Fruit fly (Drosophila melanogaster) whole organism, embryonic: ENCODE results near the gene Tsp74F.

Experiments
- CG10565 ChIP-seq: fragments of 200-800 bp; sonication (Bioruptor generic); optimal IDR thresholded peaks from 3 replicates; lab custom pipeline; 2016; ENCODE audit warnings: missing biosample characterization, mild to moderate bottlenecking, missing genetic modification characterization
- CG10979 ChIP-seq: fragments of 200-800 bp; sonication (Bioruptor generic); optimal IDR thresholded peaks from 2 replicates; lab custom pipeline; 2018; ENCODE audit warnings: missing biosample characterization, mild to moderate bottlenecking, missing genetic modification characterization, moderate library complexity
- CG12219 ChIP-seq: fragments of 200-800 bp; sonication (Bioruptor generic); optimal IDR thresholded peaks from 3 replicates; lab custom pipeline; 2018; ENCODE audit warnings: missing biosample characterization, mild to moderate bottlenecking, missing genetic modification characterization
- CG12391 ChIP-seq: fragments of 200-800 bp; sonication (Bioruptor generic); optimal IDR thresholded peaks from 3 replicates; lab custom pipeline; 2018; ENCODE audit warnings: missing biosample characterization, mild to moderate bottlenecking, missing genetic modification characterization, moderate library complexity
- CG12942 ChIP-seq: fragments of 200-800 bp; sonication (Bioruptor generic); optimal IDR thresholded peaks from 3 replicates; lab custom pipeline; 2016; ENCODE audit warnings: missing biosample characterization, missing genetic modification characterization
- CG14710 ChIP-seq: fragments of 200-800 bp; sonication (Bioruptor generic); optimal IDR thresholded peaks from 3 replicates; lab custom pipeline; 2019; ENCODE audit warnings: missing biosample characterization, mild to moderate bottlenecking, missing genetic modification characterization, moderate library complexity
- CG15601 ChIP-seq: fragments of 200-800 bp; sonication (Bioruptor generic); optimal IDR thresholded peaks from 3 replicates; lab custom pipeline; 2019; ENCODE audit warnings: missing biosample characterization, mild to moderate bottlenecking, missing genetic modification characterization, moderate library complexity
- CG17568 ChIP-seq: fragments of 200-800 bp; sonication (Bioruptor generic); optimal IDR thresholded peaks from 2 replicates; lab custom pipeline; 2018; ENCODE audit warnings: missing biosample characterization, mild to moderate bottlenecking, missing genetic modification characterization, moderate library complexity
- CG18011 ChIP-seq: fragments of 200-800 bp; sonication (Bioruptor generic); optimal IDR thresholded peaks from 2 replicates; lab custom pipeline; 2017; ENCODE audit warnings: missing biosample characterization, missing genetic modification characterization, mild to moderate bottlenecking, moderate library complexity, missing genotype
- CG18262 ChIP-seq: fragments of 200-800 bp; optimal IDR thresholded peaks from 3 replicates; lab custom pipeline; 2019; ENCODE audit warnings: missing biosample characterization, mild to moderate bottlenecking, missing genetic modification characterization, moderate library complexity
- CG2116 ChIP-seq: fragments of 200-800 bp; sonication (Bioruptor generic); optimal IDR thresholded peaks from 3 replicates; lab custom pipeline; 2018; ENCODE audit warnings: missing biosample characterization, mild to moderate bottlenecking, missing genetic modification characterization
- CG31224 ChIP-seq: fragments of 200-800 bp; sonication (Bioruptor generic); IDR thresholded peaks from 2 replicates; pipeline ENCODE4 v1.3.6; 2022; ENCODE audit warnings: missing biosample characterization, missing genetic modification characterization
- CG3847 ChIP-seq: fragments of 200-800 bp; sonication (Bioruptor generic); IDR thresholded peaks from 2 replicates; pipeline ENCODE4 v1.3.6; 2022; ENCODE audit warnings: missing biosample characterization, missing genetic modification characterization
- CG4282 ChIP-seq: fragments of 200-800 bp; sonication (Bioruptor generic); optimal IDR thresholded peaks from 2 replicates; lab custom pipeline; 2016; ENCODE audit warnings: missing biosample characterization, missing genetic modification characterization
- CG4617 ChIP-seq: fragments of 200-800 bp; sonication (Bioruptor generic); optimal IDR thresholded peaks from 3 replicates; lab custom pipeline; 2016; ENCODE audit warnings: missing biosample characterization, missing genetic modification characterization, borderline replicate concordance
- CG6254 ChIP-seq: fragments of 200-800 bp; sonication (Bioruptor generic); optimal IDR thresholded peaks from 3 replicates; lab custom pipeline; 2017; ENCODE audit warnings: mild to moderate bottlenecking, missing biosample characterization, missing genetic modification reagents, missing genetic modification characterization
- CG8290 ChIP-seq, 3 experiments: fragments of 200-800 bp; sonication (Bioruptor generic); optimal IDR thresholded peaks; 2 replicates each; lab custom pipeline; 2016 to 2019; ENCODE audit warnings: missing biosample characterization in 3 of 3, missing genetic modification characterization in 3 of 3, mild to moderate bottlenecking in 2 of 3, moderate library complexity in 1 of 3
- CG8359 ChIP-seq: fragments of 200-800 bp; sonication (Bioruptor generic); optimal IDR thresholded peaks from 2 replicates; lab custom pipeline; 2017; ENCODE audit warnings: missing biosample characterization, mild to moderate bottlenecking, missing genetic modification characterization, borderline replicate concordance
- CHES-1-like ChIP-seq: fragments of 200-800 bp; sonication (Bioruptor generic); optimal IDR thresholded peaks from 2 replicates; lab custom pipeline; 2016; ENCODE audit warnings: missing biosample characterization, missing genetic modification characterization
- Drgx ChIP-seq: fragments of 200-800 bp; sonication (Bioruptor generic); IDR thresholded peaks from 2 replicates; pipeline ENCODE4 v1.3.6; 2022; ENCODE audit warnings: missing biosample characterization, missing genetic modification characterization
- E2f1 ChIP-seq: fragments of 200-800 bp; sonication (Bioruptor generic); IDR thresholded peaks from 2 replicates; pipeline ENCODE4 v1.3.6; 2022; ENCODE audit warnings: missing biosample characterization, missing genetic modification characterization
- Eip74EF ChIP-seq, 2 experiments: fragments of 200-800 bp in 1 of 2; fragments of >200 bp in 1 of 2; sonication (Bioruptor generic) in 1 of 2; optimal IDR thresholded peaks; 2 replicates each; lab custom pipeline; 2017 to 2019; ENCODE audit warnings: missing biosample characterization in 2 of 2, missing genetic modification characterization in 2 of 2, mild to moderate bottlenecking in 1 of 2, moderate library complexity in 1 of 2
- Hand ChIP-seq: fragments of 200-800 bp; sonication (Bioruptor generic); optimal IDR thresholded peaks from 2 replicates; lab custom pipeline; 2017; ENCODE audit warnings: mild to moderate bottlenecking, missing biosample characterization, missing genetic modification reagents, missing genetic modification characterization
- Med ChIP-seq: fragments of 200-800 bp; sonication (Bioruptor generic); peaks from one replicate; lab custom pipeline; 2016; ENCODE audit warnings: missing biosample characterization, missing genetic modification characterization, mild to moderate bottlenecking, inconsistent platforms, moderate library complexity
- NC2β ChIP-seq: fragments of 200-800 bp; sonication (Bioruptor generic); optimal IDR thresholded peaks from 2 replicates; lab custom pipeline; 2016; ENCODE audit warnings: missing biosample characterization, missing genetic modification characterization
- NFAT ChIP-seq: fragments of 200-800 bp; sonication (Bioruptor generic); IDR thresholded peaks from 2 replicates; pipeline ENCODE4 v1.3.6; 2022; ENCODE audit warnings: missing biosample characterization, missing genetic modification characterization
- NfI ChIP-seq: fragments of 200-800 bp; sonication (Bioruptor generic); optimal IDR thresholded peaks from 3 replicates; lab custom pipeline; 2018; ENCODE audit warnings: missing biosample characterization, mild to moderate bottlenecking, missing genetic modification characterization, moderate library complexity
- Ravus ChIP-seq: fragments of 200-800 bp; sonication (Bioruptor generic); IDR thresholded peaks from 2 replicates; pipeline ENCODE4 v1.3.6; 2022; ENCODE audit warnings: missing biosample characterization, missing genetic modification characterization
- bowl ChIP-seq: fragments of 200-800 bp; sonication (Bioruptor generic); IDR thresholded peaks from 2 replicates; pipeline ENCODE4 v1.3.6; 2022; ENCODE audit warnings: missing biosample characterization, missing genetic modification characterization
- btn ChIP-seq: fragments of 200-800 bp; sonication (Bioruptor generic); optimal IDR thresholded peaks from 2 replicates; lab custom pipeline; 2016; ENCODE audit warnings: missing biosample characterization, missing genetic modification characterization
- ci ChIP-seq: fragments of 200-800 bp; sonication (Bioruptor generic); IDR thresholded peaks from 3 replicates; pipeline ENCODE4 v1.3.6; 2022; ENCODE audit warnings: missing biosample characterization, missing genetic modification characterization
- crp ChIP-seq, 2 experiments: fragments of 200-800 bp; sonication (Bioruptor generic); optimal IDR thresholded peaks; 2 replicates in 1 of 2; 3 replicates in 1 of 2; lab custom pipeline; 2017; ENCODE audit warnings: missing biosample characterization in 2 of 2, missing genetic modification characterization in 2 of 2, mild to moderate bottlenecking in 1 of 2, moderate library complexity in 1 of 2
- da ChIP-seq: fragments of 200-800 bp; sonication (Bioruptor generic); optimal IDR thresholded peaks from 2 replicates; lab custom pipeline; 2016; ENCODE audit warnings: missing biosample characterization, missing genetic modification characterization
- dimm ChIP-seq: fragments of 200-800 bp; sonication (Bioruptor generic); IDR thresholded peaks from 2 replicates; pipeline ENCODE4 v1.3.6; 2022; ENCODE audit warnings: missing biosample characterization, missing genetic modification characterization
- dpn ChIP-seq, 2 experiments: fragments of 200-800 bp; sonication (Bioruptor generic); optimal IDR thresholded peaks; 3 replicates each; lab custom pipeline; 2016; ENCODE audit warnings: missing biosample characterization in 2 of 2, missing genetic modification characterization in 2 of 2
- grn ChIP-seq: fragments of 200-800 bp; sonication (Bioruptor generic); optimal IDR thresholded peaks from 3 replicates; lab custom pipeline; 2017; ENCODE audit warnings: missing biosample characterization, missing genetic modification characterization
- gro ChIP-seq: fragments of 200-800 bp; sonication (Bioruptor generic); optimal IDR thresholded peaks from 2 replicates; lab custom pipeline; 2016; ENCODE audit warnings: missing biosample characterization, missing genetic modification characterization
- lbe ChIP-seq: fragments of 200-800 bp; sonication (Bioruptor generic); optimal IDR thresholded peaks from 2 replicates; lab custom pipeline; 2016; ENCODE audit warnings: missing biosample characterization, mild to moderate bottlenecking, missing genetic modification characterization
- lola ChIP-seq, 3 experiments: fragments of >200 bp in 2 of 3; fragments of 200-800 bp in 1 of 3; sonication (Bioruptor generic) in 1 of 3; optimal IDR thresholded peaks; 2 replicates each; lab custom pipeline; 2017 to 2019; ENCODE audit warnings: missing biosample characterization in 3 of 3, missing genetic modification characterization in 3 of 3, mild to moderate bottlenecking in 1 of 3, moderate library complexity in 1 of 3
- nerfin-1 ChIP-seq: fragments of 200-800 bp; sonication (Bioruptor generic); optimal IDR thresholded peaks from 3 replicates; lab custom pipeline; 2019; ENCODE audit warnings: missing biosample characterization, mild to moderate bottlenecking, missing genetic modification characterization, moderate library complexity
- org-1 ChIP-seq: fragments of 200-800 bp; sonication (Bioruptor generic); optimal IDR thresholded peaks from 2 replicates; lab custom pipeline; 2017; ENCODE audit warnings: missing biosample characterization, missing genetic modification characterization
- pnt ChIP-seq: fragments of 200-800 bp; sonication (Bioruptor generic); optimal IDR thresholded peaks from 3 replicates; lab custom pipeline; 2016; ENCODE audit warnings: missing biosample characterization, missing genetic modification characterization
- sens ChIP-seq: fragments of 200-800 bp; sonication (Bioruptor generic); peaks from one replicate; lab custom pipeline; 2016; ENCODE audit warnings: missing biosample characterization, missing genetic modification characterization
- sisA ChIP-seq: fragments of 200-800 bp; sonication (Bioruptor generic); IDR thresholded peaks from 2 replicates; pipeline ENCODE4 v1.3.6; 2022; ENCODE audit warnings: missing biosample characterization, missing genetic modification characterization
- sna ChIP-seq: fragments of 200-800 bp; sonication (Bioruptor generic); IDR thresholded peaks from 2 replicates; pipeline ENCODE4 v1.3.6; 2022; ENCODE audit warnings: missing biosample characterization, missing genetic modification characterization; ENCODE audit not compliant: partially characterized antibody
- tap ChIP-seq: fragments of 200-800 bp; optimal IDR thresholded peaks from 3 replicates; lab custom pipeline; 2019; ENCODE audit warnings: missing biosample characterization, mild to moderate bottlenecking, missing genetic modification characterization, moderate library complexity
- zfh1 ChIP-seq: fragments of 200-800 bp; sonication (Bioruptor generic); IDR thresholded peaks from 3 replicates; pipeline ENCODE4 v1.3.6; 2022; ENCODE audit warnings: missing biosample characterization, missing genetic modification characterization

Gene Tsp74F

dm6 chr3L:17856655-17857479 is 38.8 kb downstream of the Tsp74F start, which contains the start of gene CG5535 (continued):
- TF ChIP-seq sna (no peak), dpn (GFP tag; optimal IDR thresholded peaks at IDR 0.05; lab: Kevin White, UChicago) (peak; percentile 20 to 75), CG12219 (GFP tag; lab: Kevin White, UChicago) (peak; percentile 49), CG14710 (peak; percentile 92), Hand (GFP tag; lab: Kevin White, UChicago) (peak; percentile 75), CG17568 (GFP tag; lab: Kevin White, UChicago) (no peak), CG6254 (GFP tag; lab: Kevin White, UChicago) (peak; percentile 41), grn (GFP tag; lab: Kevin White, UChicago) (no peak), zfh1 (GFP tag; lab: Robert Waterston, UW) (peak; percentile 76; the same call in 2 of the 3 replicates), NC2β (GFP tag; lab: Kevin White, UChicago) (peak; percentile 58), Med (GFP tag; lab: Kevin White, UChicago) (peak; percentile 93), NfI (GFP tag; lab: Kevin White, UChicago) (peak; percentile 78), CG18011 (peak; percentile 61), gro (GFP tag; lab: Kevin White, UChicago) (peak; percentile 3), Drgx (peak; percentile 59), CG15601 (tag; lab: Kevin White, UChicago) (peak; percentile 82), lbe (GFP tag; lab: Kevin White, UChicago) (no peak), CG8359 (peak; percentile 48), tap (tag; lab: Kevin White, UChicago) (peak; percentile 65), sisA (GFP tag; lab: Robert Waterston, UW) (peak; percentile 47), CG12942 (GFP tag; lab: Kevin White, UChicago) (peak; percentile 37), CG10979 (tag; lab: Kevin White, UChicago) (peak; percentile 86), E2f1 (peak; percentile 59), org-1 (GFP tag; lab: Kevin White, UChicago) (peak; percentile 82), CG10565 (GFP tag; lab: Kevin White, UChicago) (no peak), bowl (no peak), sens (GFP tag; lab: Kevin White, UChicago) (peak; percentile 84), CG31224 (peak; percentile 48; the same call in 1 of the 2 replicates), CG8290 (GFP tag; optimal IDR thresholded peaks at IDR 0.05; lab: Kevin White, UChicago) (peak; percentile 29), CG8290 (tag; optimal IDR thresholded peaks at IDR 0.05; lab: Kevin White, UChicago) (peak in 1 of 2 experiments; percentile 94), CHES-1-like (GFP tag; lab: Kevin White, UChicago) (no peak), pnt (GFP tag; lab: Kevin White, UChicago) (peak; percentile 42), da (no peak), btn (no peak), Ravus (GFP tag; lab: Robert Waterston, UW) (peak; percentile 8; the same call in 1 of the 2 replicates), CG3847 (GFP tag; lab: Robert Waterston, UW) (peak; percentile 51), Eip74EF (GFP tag; optimal IDR thresholded peaks at IDR 0.05; lab: Kevin White, UChicago) (peak in 1 of 2 experiments; percentile 82), CG4617 (GFP tag; lab: Kevin White, UChicago) (peak; percentile 7), ci (GFP tag; lab: Robert Waterston, UW) (peak; percentile 93), NFAT (GFP tag; lab: Robert Waterston, UW) (peak; percentile 74), CG18262 (tag; lab: Kevin White, UChicago) (peak; percentile 96), CG4282 (no peak), crp (GFP tag; optimal IDR thresholded peaks at IDR 0.05; lab: Kevin White, UChicago) (peak in 1 of 2 experiments; percentile 21), nerfin-1 (tag; lab: Kevin White, UChicago) (peak; percentile 83), dimm (GFP tag; lab: Robert Waterston, UW) (no peak), CG2116 (GFP tag; lab: Kevin White, UChicago) (peak; percentile 32), CG12391 (tag; lab: Kevin White, UChicago) (peak; percentile 88), lola (GFP tag; optimal IDR thresholded peaks at IDR 0.05; lab: Kevin White, UChicago) (peak in 1 of 3 experiments; percentile 92)
